Worm (Caenorhabditis elegans): ENCODE data around the gene bath-30.

bath-30 gene

DNA sequence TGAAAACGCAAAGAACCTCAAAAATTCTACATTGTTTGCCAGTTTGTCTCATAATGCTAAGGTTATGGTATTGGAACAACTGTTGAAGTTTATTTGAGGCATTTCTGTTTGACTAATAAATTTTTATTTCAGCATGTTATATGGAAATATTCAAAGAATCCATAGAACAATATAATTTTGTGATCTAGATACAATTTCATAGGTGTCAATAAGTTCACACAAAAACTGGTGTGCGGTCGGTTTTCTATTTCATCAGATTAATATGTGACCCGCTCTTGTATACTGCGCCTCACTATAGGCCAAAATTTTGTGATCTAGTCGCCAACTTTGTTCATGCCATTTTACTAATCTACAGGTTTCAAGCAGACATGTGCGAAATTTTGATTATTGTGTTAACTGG is 46.7 kb downstream of the bath-30 start, which contains the start of gene btb-22:
btb-22 (plus strand) TSS at position 301 of the 400 bp plus-strand sequence.
- TF ChIP-seq unc-62 (GFP tag; optimal IDR thresholded peaks at IDR 0.05): no peak

DNA sequence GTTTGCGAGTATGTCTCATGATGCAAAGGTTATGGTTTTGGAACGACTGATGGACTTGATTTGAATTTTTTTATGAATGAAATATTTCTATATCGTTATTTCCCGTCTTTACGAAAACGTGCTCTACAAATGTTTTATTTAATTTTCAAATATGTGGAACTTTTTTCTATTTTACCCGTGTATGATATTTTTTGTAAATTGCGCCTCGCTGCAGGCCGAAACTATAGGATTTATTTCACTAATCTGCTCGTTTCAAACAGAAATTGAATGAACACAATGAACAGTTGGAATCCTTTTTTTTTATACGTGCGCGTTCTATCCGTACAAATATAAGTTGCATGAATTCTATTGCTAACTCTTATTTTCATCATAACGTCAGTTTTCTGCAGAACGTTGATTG is 48.3 kb downstream of the bath-30 start, which contains the start of gene btb-18:
btb-18 (plus strand) TSS at position 301 of the 400 bp plus-strand sequence.
- no peak for TF ChIP-seq unc-62 (GFP tag; optimal IDR thresholded peaks at IDR 0.05)

DNA sequence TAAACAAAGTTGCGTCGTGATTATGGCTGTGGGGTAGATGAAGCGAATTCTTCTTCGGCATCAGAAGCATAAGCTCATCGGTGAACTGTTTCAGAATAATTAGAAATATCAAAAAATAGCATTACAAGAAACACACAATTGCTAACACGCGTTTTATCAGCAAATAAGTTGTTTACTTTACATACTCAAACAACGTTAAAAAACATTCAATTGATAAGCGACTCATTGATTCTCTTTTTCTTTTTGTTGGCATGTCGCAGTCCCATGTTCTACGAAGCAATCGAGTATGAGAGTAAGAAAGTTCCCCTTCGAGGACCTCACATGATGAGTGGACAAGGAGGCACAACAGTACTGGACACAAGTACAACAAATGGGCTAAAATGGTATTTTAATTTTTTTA is 49.5 kb downstream of the bath-30 start, which contains the start of gene btb-16:
btb-16 (plus strand) TSS at position 240 of the 400 bp plus-strand sequence.
- no peak for TF ChIP-seq unc-62 (GFP tag; optimal IDR thresholded peaks at IDR 0.05)
